Worm (Caenorhabditis elegans) whole organism, young adult: ENCODE data around the gene T04C4.3.
"Not testable (repeated sequence)": the region's sequence is repeated elsewhere in the genome, so short reads cannot be mapped to it uniquely, and the experiment has no call there.

Source experiments
- B0336.3 ChIP-seq: fragments of 200-800 bp; sonication (Bioruptor generic); IDR thresholded peaks from 2 replicates; pipeline ENCODE4 v1.3.6; 2022; ENCODE audit warnings: missing genetic modification characterization, missing compliant biosample characterization
- F37B4.10 ChIP-seq: fragments of 200-800 bp; sonication (Bioruptor generic); IDR thresholded peaks from 2 replicates; pipeline ENCODE4 v1.3.6; 2022; ENCODE audit warnings: missing genetic modification characterization, missing compliant biosample characterization
- F55B11.4 ChIP-seq: sonication (generic microtip); optimal IDR thresholded peaks from 2 replicates; lab custom pipeline; 2016; ENCODE audit warnings: missing compliant biosample characterization, missing genetic modification characterization, borderline replicate concordance; ENCODE audit not compliant: insufficient read depth
- K12H6.12 ChIP-seq: fragments of 200-800 bp; sonication (Bioruptor generic); optimal IDR thresholded peaks from 2 replicates; lab custom pipeline; 2018; ENCODE audit warnings: mild to moderate bottlenecking, missing genetic modification characterization, missing compliant biosample characterization
- Y95B8A.8 ChIP-seq: fragments of 200-800 bp; sonication (Bioruptor generic); IDR thresholded peaks from 2 replicates; pipeline ENCODE4 v1.3.6; 2022; ENCODE audit warnings: missing genetic modification reagents, missing genetic modification characterization, missing compliant biosample characterization
- aptf-2 ChIP-seq: fragments of 200-800 bp; sonication (Bioruptor generic); conservative IDR thresholded peaks from 2 replicates; pipeline ENCODE4 v1.3.6; 2022; ENCODE audit warnings: missing genetic modification reagents, missing genetic modification characterization, missing compliant biosample characterization
- athp-1 ChIP-seq: sonication (generic microtip); optimal IDR thresholded peaks from 2 replicates; lab custom pipeline; 2017; ENCODE audit warnings: mild to moderate bottlenecking, missing genetic modification characterization, missing compliant biosample characterization
- attf-3 ChIP-seq: fragments of 200-800 bp; sonication (Bioruptor generic); conservative IDR thresholded peaks from 2 replicates; pipeline ENCODE4 v1.3.6; 2022; ENCODE audit warnings: missing genetic modification reagents, missing genetic modification characterization, missing compliant biosample characterization
- bed-2 ChIP-seq: fragments of 200-800 bp; sonication (Bioruptor generic); IDR thresholded peaks from 2 replicates; pipeline ENCODE4 v1.3.6; 2022; ENCODE audit warnings: missing genetic modification reagents, missing genetic modification characterization, missing compliant biosample characterization
- ccch-3 ChIP-seq: fragments of 200-800 bp; sonication (Bioruptor generic); optimal IDR thresholded peaks from 2 replicates; lab custom pipeline; 2018; ENCODE audit warnings: mild to moderate bottlenecking, missing genetic modification characterization, missing compliant biosample characterization
- cebp-2 ChIP-seq: fragments of 200-800 bp; sonication (Bioruptor generic); IDR thresholded peaks from 2 replicates; pipeline ENCODE4 v1.3.6; 2022; ENCODE audit warnings: missing genetic modification characterization, missing compliant biosample characterization
- ceh-40 ChIP-seq: fragments of 200-800 bp; sonication (Bioruptor generic); IDR thresholded peaks from 2 replicates; pipeline ENCODE4 v1.3.6; 2022; ENCODE audit warnings: missing genetic modification characterization, missing compliant biosample characterization
- ceh-79 ChIP-seq: sonication (generic microtip); optimal IDR thresholded peaks from 2 replicates; lab custom pipeline; 2017; ENCODE audit warnings: mild to moderate bottlenecking, missing genetic modification characterization, missing compliant biosample characterization
- dox-1 ChIP-seq: fragments of 200-800 bp; sonication (Bioruptor generic); IDR thresholded peaks from 2 replicates; pipeline ENCODE4 v1.3.6; 2022; ENCODE audit warnings: missing genetic modification reagents, missing genetic modification characterization, missing compliant biosample characterization
- egrh-3 ChIP-seq: fragments of 200-800 bp; sonication (Bioruptor generic); IDR thresholded peaks from 2 replicates; pipeline ENCODE4 v1.3.6; 2022; ENCODE audit warnings: missing genetic modification reagents, missing genetic modification characterization, missing compliant biosample characterization
- gei-17 ChIP-seq: fragments of 200-800 bp; sonication (Bioruptor generic); optimal IDR thresholded peaks from 2 replicates; lab custom pipeline; 2018; ENCODE audit warnings: mild to moderate bottlenecking, missing genetic modification characterization, missing compliant biosample characterization
- him-1 ChIP-seq: sonication (generic microtip); optimal IDR thresholded peaks from 2 replicates; lab custom pipeline; 2016; ENCODE audit warnings: missing genotype, missing genetic modification reagents, missing genetic modification characterization, missing compliant biosample characterization
- hmg-1.2 ChIP-seq: fragments of 200-800 bp; sonication (Bioruptor generic); IDR thresholded peaks from 2 replicates; pipeline ENCODE4 v1.3.6; 2022; ENCODE audit warnings: missing genetic modification reagents, missing genetic modification characterization, missing compliant biosample characterization
- let-607 ChIP-seq, 2 experiments: fragments of 200-800 bp in 1 of 2; sonication (Bioruptor generic) in 1 of 2; sonication (generic microtip) in 1 of 2; optimal IDR thresholded peaks; 2 replicates each; lab custom pipeline; 2016 to 2018; ENCODE audit warnings: mild to moderate bottlenecking in 2 of 2, missing compliant biosample characterization in 2 of 2, missing genetic modification characterization in 2 of 2, moderate library complexity in 2 of 2, missing genotype in 1 of 2
- lin-54 ChIP-seq: fragments of 200-800 bp; sonication (Bioruptor generic); optimal IDR thresholded peaks from 2 replicates; lab custom pipeline; 2018; ENCODE audit warnings: mild to moderate bottlenecking, missing genetic modification characterization, missing compliant biosample characterization
- lir-1 ChIP-seq: fragments of 200-800 bp; sonication (Bioruptor generic); conservative IDR thresholded peaks from 2 replicates; pipeline ENCODE4 v1.3.6; 2022; ENCODE audit warnings: missing genetic modification reagents, missing genetic modification characterization, missing compliant biosample characterization
- lsl-1 ChIP-seq: fragments of 200-800 bp; sonication (Bioruptor generic); optimal IDR thresholded peaks from 2 replicates; lab custom pipeline; 2018; ENCODE audit warnings: mild to moderate bottlenecking, missing genetic modification characterization, moderate library complexity, missing compliant biosample characterization
- lsy-27 ChIP-seq: sonication (generic microtip); optimal IDR thresholded peaks from 2 replicates; lab custom pipeline; 2017; ENCODE audit warnings: missing genetic modification characterization, mild to moderate bottlenecking, missing compliant biosample characterization, antibody characterized with exemption, missing genotype, borderline replicate concordance; ENCODE audit not compliant: insufficient read depth
- madf-6 ChIP-seq: fragments of 200-800 bp; sonication (Bioruptor generic); IDR thresholded peaks from 2 replicates; pipeline ENCODE4 v1.3.6; 2022; ENCODE audit warnings: missing genetic modification reagents, missing genetic modification characterization, missing compliant biosample characterization
- mcd-1 ChIP-seq: fragments of 200-800 bp; sonication (Bioruptor generic); IDR thresholded peaks from 2 replicates; pipeline ENCODE4 v1.3.6; 2022; ENCODE audit warnings: missing genetic modification reagents, missing genetic modification characterization, missing compliant biosample characterization
- mel-28 ChIP-seq: sonication (generic microtip); optimal IDR thresholded peaks from 2 replicates; lab custom pipeline; 2016; ENCODE audit warnings: borderline replicate concordance, mild to moderate bottlenecking, missing genetic modification characterization, missing compliant biosample characterization
- nfya-2 ChIP-seq: fragments of 200-800 bp; sonication (Bioruptor generic); IDR thresholded peaks from 2 replicates; pipeline ENCODE4 v1.3.6; 2022; ENCODE audit warnings: missing genetic modification reagents, missing genetic modification characterization, missing compliant biosample characterization
- nhr-120 ChIP-seq: fragments of 200-800 bp; sonication (Bioruptor generic); IDR thresholded peaks from 2 replicates; pipeline ENCODE4 v1.3.6; 2022; ENCODE audit warnings: missing genetic modification characterization, missing compliant biosample characterization
- nhr-90 ChIP-seq: sonication (generic microtip); optimal IDR thresholded peaks from 2 replicates; lab custom pipeline; 2016; ENCODE audit warnings: missing genotype, mild to moderate bottlenecking, missing genetic modification characterization, missing compliant biosample characterization
- rcor-1 ChIP-seq: fragments of 200-800 bp; sonication (Bioruptor generic); IDR thresholded peaks from 2 replicates; pipeline ENCODE4 v1.3.6; 2022; ENCODE audit warnings: missing genetic modification reagents, missing genetic modification characterization, missing compliant biosample characterization
- rpc-1 ChIP-seq, 2 experiments: fragments of 150-350 bp in 1 of 2; sonication (generic microtip) in 1 of 2; optimal IDR thresholded peaks; 2 replicates each; lab custom pipeline; 2014 to 2018; ENCODE audit warnings: missing biosample characterization in 1 of 2, missing genetic modification characterization in 1 of 2, missing genetic modification reagents in 1 of 2, missing genotype in 1 of 2
- snpc-1.1 ChIP-seq: sonication (generic microtip); optimal IDR thresholded peaks from 2 replicates; lab custom pipeline; 2017; ENCODE audit warnings: missing genetic modification characterization, mild to moderate bottlenecking, missing compliant biosample characterization, antibody characterized with exemption, moderate library complexity, missing genotype, missing genetic modification reagents; ENCODE audit not compliant: insufficient read depth
- snpc-4 ChIP-seq, 5 experiments: fragments of 150-350 bp in 1 of 5; sonication (generic microtip) in 4 of 5; optimal IDR thresholded peaks; 2 replicates each; lab custom pipeline; 2014 to 2018; ENCODE audit warnings: missing genetic modification characterization in 5 of 5, missing biosample characterization in 3 of 5, antibody characterized with exemption in 2 of 5, mild to moderate bottlenecking in 2 of 5, missing compliant biosample characterization in 2 of 5, missing genotype in 2 of 5, moderate library complexity in 2 of 5, missing genetic modification reagents in 1 of 5
- tbx-9 ChIP-seq: sonication (generic microtip); optimal IDR thresholded peaks from 2 replicates; lab custom pipeline; 2016; ENCODE audit warnings: borderline replicate concordance, missing genetic modification characterization, inconsistent platforms, missing compliant biosample characterization
- unc-62 ChIP-seq: fragments of 150-350 bp; optimal IDR thresholded peaks from 2 replicates; lab custom pipeline; 2014; ENCODE audit warnings: missing biosample characterization, missing genetic modification reagents, missing genetic modification characterization
- zfh-2 ChIP-seq: fragments of 200-800 bp; sonication (Bioruptor generic); conservative IDR thresholded peaks from 2 replicates; pipeline ENCODE4 v1.3.6; 2022; ENCODE audit warnings: missing genetic modification reagents, missing genetic modification characterization, missing compliant biosample characterization

T04C4.3 gene

ce11 chrIV:2246150-2246549 lies 29.5 kb upstream of the T04C4.3 start:
- peak; percentile 14 for TF ChIP-seq him-1 (tag; lab: Kevin White, UChicago)
- no peak for TF ChIP-seq bed-2 (GFP tag; lab: Robert Waterston, UW)
- TF ChIP-seq lir-1: no peak
- TF ChIP-seq nhr-90 (tag; lab: Kevin White, UChicago): no peak
- TF ChIP-seq zfh-2 (GFP tag; lab: Robert Waterston, UW): peak; percentile 80
- no peak for TF ChIP-seq nhr-120 (GFP tag; lab: Robert Waterston, UW)
- peak; percentile 23 for TF ChIP-seq lsl-1 (GFP tag; lab: Kevin White, UChicago)
- TF ChIP-seq cebp-2 (GFP tag; lab: Robert Waterston, UW): peak; percentile 43; the same call in 1 of the 2 replicates
- no peak for TF ChIP-seq snpc-4 (GFP tag; optimal IDR thresholded peaks at IDR 0.05; lab: Kevin White, UChicago)
- TF ChIP-seq snpc-4 (tag; optimal IDR thresholded peaks at IDR 0.05; lab: Kevin White, UChicago): peak in 2 of 4 experiments; percentile 72 to 88
- peak; percentile 49; the same call in 1 of the 2 replicates for TF ChIP-seq mcd-1
- TF ChIP-seq hmg-1.2 (GFP tag; lab: Robert Waterston, UW): peak; percentile 52; the same call in 1 of the 2 replicates
- no peak for TF ChIP-seq madf-6 (GFP tag; lab: Robert Waterston, UW)
- TF ChIP-seq let-607 (tag; optimal IDR thresholded peaks at IDR 0.05; lab: Kevin White, UChicago): no peak
- TF ChIP-seq rcor-1: no peak
- 0 out of 2 replicates have a peak, but pooled peaks have one; percentile 40 for TF ChIP-seq aptf-2 (GFP tag; lab: Robert Waterston, UW)
- peak; percentile 69 for TF ChIP-seq snpc-1.1
- no peak for TF ChIP-seq ceh-40 (GFP tag; lab: Robert Waterston, UW)
- 0 out of 2 replicates have a peak, but pooled peaks have one; percentile 29 for TF ChIP-seq attf-3 (GFP tag; lab: Robert Waterston, UW)
- no peak for TF ChIP-seq rpc-1 (optimal IDR thresholded peaks at IDR 0.05; lab: Kevin White, UChicago)
- TF ChIP-seq rpc-1 (tag; optimal IDR thresholded peaks at IDR 0.05; lab: Kevin White, UChicago): peak; percentile 40

ce11 chrIV:2245565-2245964 lies 28.9 kb upstream of the T04C4.3 start, which contains the start of gene M70.1:
M70.1 (plus strand) TSS chrIV:2245865.
- TF ChIP-seq zfh-2 (GFP tag; lab: Robert Waterston, UW); ceh-79 (tag; lab: Kevin White, UChicago); B0336.3 (GFP tag; lab: Robert Waterston, UW): not testable (repeated sequence)

- TF ChIP-seq unc-62 (GFP tag; lab: Kevin White, UChicago) (no peak), Y95B8A.8 (GFP tag; lab: Robert Waterston, UW) (no peak), athp-1 (tag; lab: Kevin White, UChicago) (no peak), F37B4.10 (GFP tag; lab: Robert Waterston, UW) (no peak), nfya-2 (GFP tag; lab: Robert Waterston, UW) (no peak), gei-17 (GFP tag; lab: Kevin White, UChicago) (no peak)
These were observed 25.9 kb upstream of the T04C4.3 start, which contains the start of the genes M70.3 and M70.2 for ce11 chrIV:2242349-2243088. M70.3 (minus strand) TSS chrIV:2242449. M70.2 (plus strand) TSS chrIV:2243038.

- no peak for TF ChIP-seq snpc-4 (GFP tag; optimal IDR thresholded peaks at IDR 0.05; lab: Kevin White, UChicago)
- TF ChIP-seq snpc-4 (tag; optimal IDR thresholded peaks at IDR 0.05; lab: Kevin White, UChicago): peak in 1 of 4 experiments; percentile 27
- no peak for TF ChIP-seq tbx-9 (tag; lab: Kevin White, UChicago)
- no peak for TF ChIP-seq dox-1 (GFP tag; lab: Robert Waterston, UW)
- peak; percentile 86 for TF ChIP-seq zfh-2 (GFP tag; lab: Robert Waterston, UW)
- TF ChIP-seq him-1 (tag; lab: Kevin White, UChicago): peak; percentile 12
- TF ChIP-seq lin-54 (GFP tag; lab: Kevin White, UChicago): no peak
- peak; percentile 65; the same call in 1 of the 2 replicates for TF ChIP-seq egrh-3 (GFP tag; lab: Robert Waterston, UW)
- no peak for TF ChIP-seq K12H6.12 (tag; lab: Kevin White, UChicago)
- TF ChIP-seq mel-28 (tag; lab: Kevin White, UChicago): no peak
- no peak for TF ChIP-seq ccch-3 (GFP tag; lab: Kevin White, UChicago)
- TF ChIP-seq rpc-1 (optimal IDR thresholded peaks at IDR 0.05; lab: Kevin White, UChicago): no peak
- no peak for TF ChIP-seq rpc-1 (tag; optimal IDR thresholded peaks at IDR 0.05; lab: Kevin White, UChicago)
- no peak for TF ChIP-seq F55B11.4
- no peak for TF ChIP-seq lsy-27 (tag; lab: Kevin White, UChicago)
These were observed 20.3 kb upstream of the T04C4.3 start for ce11 chrIV:2236654-2237613.
